Fruit fly (Drosophila melanogaster) S2 (cell line): ENCODE data around the gene kek5.

Experiments used
- CG8478 ChIP-seq: fragments of >200 bp; optimal IDR thresholded peaks from 2 replicates; lab custom pipeline; 2018
- CTCF ChIP-seq, 2 experiments: fragments of >200 bp; optimal IDR thresholded peaks; 2 replicates each; lab custom pipeline; 2018

- TF ChIP-seq CG8478 (no peak), CTCF (optimal IDR thresholded peaks at IDR 0.05; lab: Kevin White, UChicago) (no peak)
Measured at dm6 chrX:19354628-19355101, 1.7 kb downstream of the kek5 start.
